Fruit fly (Drosophila melanogaster) whole organism, embryonic: Measurements from ENCODE around the gene CG17029.

Experiments
- ATbp ChIP-seq: fragments of 200-800 bp; sonication (Bioruptor generic); optimal IDR thresholded peaks from 2 replicates; lab custom pipeline; 2017; ENCODE audit warnings: missing biosample characterization, mild to moderate bottlenecking, missing genetic modification characterization, missing genetic modification reagents
- Aef1 ChIP-seq: fragments of 200-800 bp; sonication (Bioruptor generic); IDR thresholded peaks from 3 replicates; pipeline ENCODE4 v1.3.6; 2022; ENCODE audit warnings: missing biosample characterization, missing genetic modification characterization
- Asciz ChIP-seq: fragments of 200-800 bp; sonication (Bioruptor generic); optimal IDR thresholded peaks from 2 replicates; lab custom pipeline; 2017; ENCODE audit warnings: missing biosample characterization, mild to moderate bottlenecking, missing genetic modification characterization, missing genetic modification reagents
- Bteb2 ChIP-seq: fragments of 200-800 bp; sonication (Bioruptor generic); optimal IDR thresholded peaks from 2 replicates; lab custom pipeline; 2016; ENCODE audit warnings: missing biosample characterization, missing genetic modification characterization
- CG12391 ChIP-seq: fragments of 200-800 bp; sonication (Bioruptor generic); optimal IDR thresholded peaks from 3 replicates; lab custom pipeline; 2018; ENCODE audit warnings: missing biosample characterization, mild to moderate bottlenecking, missing genetic modification characterization, moderate library complexity
- CG13287 ChIP-seq: fragments of 200-800 bp; sonication (Bioruptor generic); IDR thresholded peaks from 2 replicates; pipeline ENCODE4 v1.3.6; 2022; ENCODE audit warnings: missing biosample characterization, missing genetic modification characterization; ENCODE audit not compliant: partially characterized antibody
- CG30403 ChIP-seq: fragments of 200-800 bp; sonication (Bioruptor generic); optimal IDR thresholded peaks from 3 replicates; lab custom pipeline; 2016; ENCODE audit warnings: missing biosample characterization, missing genetic modification characterization
- CG3163 ChIP-seq: fragments of 200-800 bp; sonication (Bioruptor generic); optimal IDR thresholded peaks from 3 replicates; lab custom pipeline; 2016; ENCODE audit warnings: missing biosample characterization, missing genetic modification characterization
- CG3281 ChIP-seq: fragments of 200-800 bp; sonication (Bioruptor generic); optimal IDR thresholded peaks from 3 replicates; lab custom pipeline; 2017; ENCODE audit warnings: missing biosample characterization, mild to moderate bottlenecking, missing genetic modification characterization
- CG3838 ChIP-seq: fragments of 200-800 bp; sonication (Bioruptor generic); optimal IDR thresholded peaks from 3 replicates; lab custom pipeline; 2016; ENCODE audit warnings: missing biosample characterization, missing genetic modification characterization
- CG3995 ChIP-seq: fragments of 200-800 bp; sonication (Bioruptor generic); optimal IDR thresholded peaks from 3 replicates; lab custom pipeline; 2016; ENCODE audit warnings: missing biosample characterization, missing genetic modification characterization
- CG4404 ChIP-seq: fragments of 200-800 bp; sonication (Bioruptor generic); IDR thresholded peaks from 2 replicates; pipeline ENCODE4 v1.3.6; 2022; ENCODE audit warnings: missing biosample characterization, missing genetic modification characterization
- CG6272 ChIP-seq: fragments of 200-800 bp; sonication (Bioruptor generic); IDR thresholded peaks from 2 replicates; pipeline ENCODE4 v1.3.6; 2022; ENCODE audit warnings: missing biosample characterization, missing genetic modification characterization
- CG6765 ChIP-seq: fragments of 200-800 bp; sonication (Bioruptor generic); optimal IDR thresholded peaks from 3 replicates; lab custom pipeline; 2017; ENCODE audit warnings: missing biosample characterization, mild to moderate bottlenecking, missing genetic modification characterization
- CG8388 ChIP-seq: fragments of 200-800 bp; sonication (Bioruptor generic); optimal IDR thresholded peaks from 2 replicates; lab custom pipeline; 2019; ENCODE audit warnings: missing biosample characterization, mild to moderate bottlenecking, missing genetic modification characterization, moderate library complexity
- CG8478 ChIP-seq: fragments of >200 bp; optimal IDR thresholded peaks from 2 replicates; lab custom pipeline; 2018
- CG9609 ChIP-seq: fragments of 200-800 bp; sonication (Bioruptor generic); optimal IDR thresholded peaks from 3 replicates; lab custom pipeline; 2016; ENCODE audit warnings: missing biosample characterization, missing genetic modification characterization
- CoRest ChIP-seq: fragments of 200-800 bp; sonication (Bioruptor generic); optimal IDR thresholded peaks from 3 replicates; lab custom pipeline; 2018; ENCODE audit warnings: missing biosample characterization, mild to moderate bottlenecking, missing genetic modification characterization, moderate library complexity
- Dll ChIP-seq: fragments of 200-800 bp; sonication (Bioruptor generic); IDR thresholded peaks from 4 replicates; pipeline ENCODE4 v1.3.6; 2022; ENCODE audit warnings: missing biosample characterization, missing genetic modification characterization; ENCODE audit not compliant: partially characterized antibody
- Doc3 ChIP-seq: fragments of 200-800 bp; sonication (Bioruptor generic); IDR thresholded peaks from 3 replicates; pipeline ENCODE4 v1.3.6; 2022; ENCODE audit warnings: missing biosample characterization, missing genetic modification characterization; ENCODE audit not compliant: partially characterized antibody
- Elba2 ChIP-seq: fragments of 200-800 bp; sonication (Bioruptor generic); optimal IDR thresholded peaks from 3 replicates; lab custom pipeline; 2016; ENCODE audit warnings: missing biosample characterization, missing genetic modification characterization
- Ets65A ChIP-seq: fragments of 200-800 bp; sonication (Bioruptor generic); peaks from one replicate; lab custom pipeline; 2016; ENCODE audit warnings: missing biosample characterization, missing genetic modification characterization
- Gsc ChIP-seq: fragments of 200-800 bp; sonication (Bioruptor generic); IDR thresholded peaks from 2 replicates; pipeline ENCODE4 v1.3.6; 2022; ENCODE audit warnings: missing biosample characterization, missing genetic modification characterization
- Jarid2 ChIP-seq: fragments of 200-800 bp; sonication (Bioruptor generic); optimal IDR thresholded peaks from 3 replicates; lab custom pipeline; 2017; ENCODE audit warnings: mild to moderate bottlenecking, missing biosample characterization, missing genetic modification reagents, missing genetic modification characterization
- Med ChIP-seq: fragments of 200-800 bp; sonication (Bioruptor generic); peaks from one replicate; lab custom pipeline; 2016; ENCODE audit warnings: missing biosample characterization, missing genetic modification characterization, mild to moderate bottlenecking, inconsistent platforms, moderate library complexity
- Ptx1 ChIP-seq: fragments of 200-800 bp; sonication (Bioruptor generic); IDR thresholded peaks from 2 replicates; pipeline ENCODE4 v1.3.6; 2022; ENCODE audit warnings: missing biosample characterization, missing genetic modification characterization
- Sox100B ChIP-seq: fragments of 200-800 bp; sonication (Bioruptor generic); optimal IDR thresholded peaks from 3 replicates; lab custom pipeline; 2018; ENCODE audit warnings: missing biosample characterization, mild to moderate bottlenecking, missing genetic modification characterization
- Tbp ChIP-seq: fragments of >200 bp; optimal IDR thresholded peaks from 2 replicates; lab custom pipeline; 2018; ENCODE audit warnings: missing biosample characterization, missing genetic modification characterization
- ara ChIP-seq: fragments of 200-800 bp; sonication (Bioruptor generic); IDR thresholded peaks from 2 replicates; pipeline ENCODE4 v1.3.6; 2022; ENCODE audit warnings: missing biosample characterization, missing genetic modification characterization
- ase ChIP-seq: fragments of 200-800 bp; sonication (Bioruptor generic); IDR thresholded peaks from 3 replicates; pipeline ENCODE4 v1.3.6; 2022; ENCODE audit warnings: missing biosample characterization, missing genetic modification characterization
- en ChIP-seq: fragments of 200-800 bp; sonication (Bioruptor generic); optimal IDR thresholded peaks from 2 replicates; lab custom pipeline; 2016; ENCODE audit warnings: missing biosample characterization, missing genetic modification characterization
- ewg ChIP-seq: fragments of 200-800 bp; sonication (Bioruptor generic); optimal IDR thresholded peaks from 3 replicates; lab custom pipeline; 2017; ENCODE audit warnings: mild to moderate bottlenecking, missing biosample characterization, missing genetic modification reagents, missing genetic modification characterization
- gcm ChIP-seq: fragments of 200-800 bp; sonication (Bioruptor generic); optimal IDR thresholded peaks from 2 replicates; lab custom pipeline; 2019; ENCODE audit warnings: missing biosample characterization, mild to moderate bottlenecking, missing genetic modification characterization, moderate library complexity
- hbn ChIP-seq: fragments of 200-800 bp; sonication (Bioruptor generic); IDR thresholded peaks from 2 replicates; pipeline ENCODE4 v1.3.6; 2022; ENCODE audit warnings: missing biosample characterization, missing genetic modification characterization; ENCODE audit not compliant: partially characterized antibody
- jing ChIP-seq: fragments of 200-800 bp; sonication (Bioruptor generic); optimal IDR thresholded peaks from 2 replicates; lab custom pipeline; 2018; ENCODE audit warnings: missing biosample characterization, mild to moderate bottlenecking, missing genetic modification characterization
- nau ChIP-seq: fragments of 200-800 bp; sonication (Bioruptor generic); optimal IDR thresholded peaks from 3 replicates; lab custom pipeline; 2017; ENCODE audit warnings: missing biosample characterization, mild to moderate bottlenecking, missing genetic modification characterization, missing genetic modification reagents
- org-1 ChIP-seq: fragments of 200-800 bp; sonication (Bioruptor generic); optimal IDR thresholded peaks from 2 replicates; lab custom pipeline; 2017; ENCODE audit warnings: missing biosample characterization, missing genetic modification characterization
- pan ChIP-seq, 4 experiments: fragments of >200 bp in 3 of 4; fragments of 200-800 bp in 1 of 4; sonication (Bioruptor generic) in 1 of 4; optimal IDR thresholded peaks in 3 of 4; IDR thresholded peaks in 1 of 4; 2 replicates each; pipeline versions ENCODE4 v1.3.6 to Lab custom; 2017 to 2022; ENCODE audit warnings: missing biosample characterization in 2 of 4, missing genetic modification characterization in 2 of 4, mixed read lengths in 1 of 4
- pum ChIP-seq: fragments of 200-800 bp; sonication (Bioruptor generic); optimal IDR thresholded peaks from 2 replicates; lab custom pipeline; 2016; ENCODE audit warnings: missing biosample characterization, missing genetic modification characterization
- ro ChIP-seq: fragments of 200-800 bp; sonication (Bioruptor generic); IDR thresholded peaks from 2 replicates; pipeline ENCODE4 v1.3.6; 2022; ENCODE audit warnings: missing biosample characterization, missing genetic modification characterization
- ssp ChIP-seq: fragments of 200-800 bp; sonication (Bioruptor generic); IDR thresholded peaks from 2 replicates; pipeline ENCODE4 v1.3.6; 2022; ENCODE audit warnings: missing biosample characterization, missing genetic modification characterization
- tll ChIP-seq, 2 experiments: fragments of 200-800 bp in 1 of 2; fragments of >200 bp in 1 of 2; sonication (Bioruptor generic) in 1 of 2; optimal IDR thresholded peaks; 2 replicates each; lab custom pipeline; 2017 to 2019; ENCODE audit warnings: missing biosample characterization in 2 of 2, missing genetic modification characterization in 2 of 2, mild to moderate bottlenecking in 1 of 2, moderate library complexity in 1 of 2
- unc-4 ChIP-seq: fragments of 200-800 bp; sonication (Bioruptor generic); IDR thresholded peaks from 2 replicates; pipeline ENCODE4 v1.3.6; 2022; ENCODE audit warnings: missing biosample characterization, missing genetic modification characterization; ENCODE audit not compliant: partially characterized antibody
- usp ChIP-seq: fragments of >200 bp; optimal IDR thresholded peaks from 2 replicates; lab custom pipeline; 2017; ENCODE audit warnings: missing biosample characterization, missing genetic modification characterization
- wek ChIP-seq: fragments of 200-800 bp; sonication (Bioruptor generic); optimal IDR thresholded peaks from 3 replicates; lab custom pipeline; 2018; ENCODE audit warnings: missing biosample characterization, mild to moderate bottlenecking, missing genetic modification characterization, moderate library complexity
- zen ChIP-seq: fragments of 200-800 bp; sonication (Bioruptor generic); optimal IDR thresholded peaks from 3 replicates; lab custom pipeline; 2018; ENCODE audit warnings: missing biosample characterization, mild to moderate bottlenecking, missing genetic modification characterization, moderate library complexity
- zen2 ChIP-seq: fragments of 200-800 bp; sonication (Bioruptor generic); IDR thresholded peaks from 3 replicates; pipeline ENCODE4 v1.3.6; 2022; ENCODE audit warnings: missing biosample characterization, missing genetic modification characterization; ENCODE audit not compliant: partially characterized antibody

Gene CG17029

DNA sequence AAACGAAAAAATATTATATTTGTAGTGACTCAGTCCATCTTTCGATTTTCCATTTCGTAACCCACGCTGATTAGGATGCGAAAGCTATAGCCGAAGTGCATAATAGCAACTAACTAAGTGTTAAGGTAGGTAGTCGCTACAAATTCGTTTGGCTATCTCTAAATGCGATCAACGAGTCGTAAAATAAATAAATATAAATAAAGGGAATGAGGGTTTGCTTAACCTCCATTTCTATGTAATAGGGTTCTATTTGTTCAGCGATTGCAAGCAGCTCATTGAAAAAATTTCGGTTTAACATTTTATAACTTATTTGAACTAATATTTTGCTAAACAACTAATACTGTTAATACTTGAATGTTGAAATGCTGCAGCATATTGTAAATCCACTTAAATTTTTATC is 33.5 kb downstream of the CG17029 start (continued):
- TF ChIP-seq hbn (GFP tag; lab: Robert Waterston, UW): no peak
- TF ChIP-seq ATbp (GFP tag; lab: Kevin White, UChicago): peak; percentile 33
- no peak for TF ChIP-seq org-1
- no peak for TF ChIP-seq ara (GFP tag; lab: Robert Waterston, UW)
- TF ChIP-seq Asciz: peak; percentile 46
- no peak for TF ChIP-seq Bteb2
- TF ChIP-seq Sox100B: peak; percentile 44
- no peak for TF ChIP-seq nau (GFP tag; lab: Kevin White, UChicago)
- TF ChIP-seq ewg: no peak

DNA sequence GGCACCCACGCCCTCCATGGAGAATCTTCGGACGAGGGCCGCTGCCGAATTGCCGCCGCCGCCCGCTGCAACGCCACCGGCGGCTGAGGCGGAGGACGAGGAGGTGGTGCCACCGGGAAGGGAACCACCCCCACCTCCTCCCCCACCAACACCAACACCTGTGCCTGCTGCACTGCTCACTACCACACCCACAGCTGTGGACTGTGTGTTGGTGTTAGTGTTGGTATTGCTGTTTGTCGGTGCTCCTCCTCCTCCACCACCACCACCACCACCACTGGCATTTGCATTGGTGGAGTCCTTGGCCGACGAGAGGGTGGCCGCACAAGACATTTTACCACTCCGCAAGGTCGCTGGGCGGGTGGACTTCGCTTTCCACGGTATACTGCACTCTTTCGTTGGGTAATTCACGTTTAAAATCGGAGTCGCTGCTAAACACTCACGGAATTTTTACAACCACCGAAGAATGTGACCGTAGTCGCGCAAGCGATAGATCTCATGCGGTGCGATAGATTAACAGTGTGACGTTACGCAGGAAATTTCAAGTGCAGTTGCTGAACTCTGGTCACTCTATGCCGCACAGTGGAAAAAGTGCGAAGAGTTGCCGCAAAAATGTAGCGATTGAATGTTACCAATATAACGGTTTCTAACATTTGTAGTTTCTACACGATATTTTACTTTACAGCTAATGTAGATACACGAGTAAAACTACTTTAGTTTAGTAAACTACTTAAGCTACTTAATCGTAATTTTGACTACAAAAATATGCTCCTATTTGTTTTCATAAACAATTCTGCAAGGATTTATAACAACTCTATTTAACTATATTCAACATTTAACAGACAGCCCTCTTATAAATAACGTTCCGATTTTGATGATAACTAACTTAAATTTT is 34.9 kb downstream of the CG17029 start, which contains the start of gene mib1:
mib1 (minus strand) TSS at position 494 of the 892 bp plus-strand sequence.
- TF ChIP-seq Ets65A (GFP tag; lab: Kevin White, UChicago): peak; percentile 76
- no peak for TF ChIP-seq Tbp
- TF ChIP-seq CG3838 (GFP tag; lab: Kevin White, UChicago): no peak
- TF ChIP-seq CG3163: peak; percentile 41
- TF ChIP-seq CG12391 (tag; lab: Kevin White, UChicago): peak; percentile 65
- no peak for TF ChIP-seq zen
- TF ChIP-seq ro (GFP tag; lab: Robert Waterston, UW): no peak
- peak; percentile 53 for TF ChIP-seq CG3995
- TF ChIP-seq CG6765 (GFP tag; lab: Kevin White, UChicago): no peak
- no peak for TF ChIP-seq Sox100B
- TF ChIP-seq Dll (GFP tag; lab: Robert Waterston, UW): peak; percentile 84
- peak; percentile 82 for TF ChIP-seq unc-4 (GFP tag; lab: Robert Waterston, UW)
- no peak; the same call in none of the 3 replicates for TF ChIP-seq zen2 (GFP tag; lab: Robert Waterston, UW)
- no peak for TF ChIP-seq jing (GFP tag; lab: Kevin White, UChicago)
- TF ChIP-seq CG8388 (GFP tag; lab: Kevin White, UChicago): no peak
- peak; percentile 72 for TF ChIP-seq Doc3 (GFP tag; lab: Robert Waterston, UW)
- TF ChIP-seq tll (GFP tag; optimal IDR thresholded peaks at IDR 0.05; lab: Kevin White, UChicago): peak in 1 of 2 experiments; percentile 42
- peak; percentile 28 for TF ChIP-seq gcm (GFP tag; lab: Kevin White, UChicago)
- TF ChIP-seq Gsc (GFP tag; lab: Robert Waterston, UW): no peak
- TF ChIP-seq CG9609 (GFP tag; lab: Kevin White, UChicago): peak; percentile 40
- TF ChIP-seq CG4404: no peak
- no peak for TF ChIP-seq pum (GFP tag; lab: Kevin White, UChicago)
- TF ChIP-seq Ptx1 (GFP tag; lab: Robert Waterston, UW): peak; percentile 26; the same call in 1 of the 2 replicates
- no peak for TF ChIP-seq wek (GFP tag; lab: Kevin White, UChicago)
- no peak for TF ChIP-seq ase (GFP tag; lab: Robert Waterston, UW)
- TF ChIP-seq en (GFP tag; lab: Kevin White, UChicago): no peak
- peak; percentile 70 for TF ChIP-seq Jarid2 (GFP tag; lab: Kevin White, UChicago)
- TF ChIP-seq CoRest (tag; lab: Kevin White, UChicago): peak; percentile 39
- no peak for TF ChIP-seq CG6272
- TF ChIP-seq CG13287 (GFP tag; lab: Robert Waterston, UW): peak; percentile 93
- no peak for TF ChIP-seq pan (optimal IDR thresholded peaks at IDR 0.05; lab: Kevin White, UChicago)
- TF ChIP-seq pan (GFP tag; optimal IDR thresholded peaks at IDR 0.05 in 1 of 2, IDR thresholded peaks at IDR 0.05 in 1 of 2): peak in 1 of 2 experiments; percentile 35
- no peak for TF ChIP-seq usp (GFP tag; lab: Kevin White, UChicago)
- TF ChIP-seq Aef1 (GFP tag; lab: Robert Waterston, UW): 0 out of 3 replicates have a peak, but pooled peaks have one; percentile 19
- no peak for TF ChIP-seq Elba2 (GFP tag; lab: Kevin White, UChicago)
- peak; percentile 91 for TF ChIP-seq Med (GFP tag; lab: Kevin White, UChicago)
- no peak for TF ChIP-seq ssp (GFP tag; lab: Robert Waterston, UW)
- peak; percentile 84 for TF ChIP-seq CG8478
- no peak for TF ChIP-seq CG3281 (GFP tag; lab: Kevin White, UChicago)
- peak; percentile 5 for TF ChIP-seq CG30403 (GFP tag; lab: Kevin White, UChicago)
